Worm (Caenorhabditis elegans) whole organism, midembryonic: Measurements from ENCODE around the gene pgp-3.

ENCODE experiments used
- T22C8.4 ChIP-seq: fragments of 200-800 bp; sonication (Bioruptor generic); IDR thresholded peaks from 2 replicates; pipeline ENCODE4 v1.3.6; 2022; ENCODE audit warnings: missing genetic modification characterization, missing compliant biosample characterization
- cog-1 ChIP-seq: sonication (generic microtip); optimal IDR thresholded peaks from 2 replicates; lab custom pipeline; 2016; ENCODE audit warnings: missing genetic modification characterization, missing compliant biosample characterization
- flt-1 ChIP-seq: fragments of 200-800 bp; sonication (Bioruptor generic); IDR thresholded peaks from 2 replicates; pipeline ENCODE4 v1.3.6; 2022; ENCODE audit warnings: missing genetic modification characterization, missing compliant biosample characterization
- klf-2 ChIP-seq: fragments of 200-800 bp; sonication (Bioruptor generic); conservative IDR thresholded peaks from 2 replicates; pipeline ENCODE4 v1.3.6; 2022; ENCODE audit warnings: missing genetic modification reagents, missing genetic modification characterization, missing compliant biosample characterization
- med-1 ChIP-seq: sonication (generic microtip); optimal IDR thresholded peaks from 2 replicates; lab custom pipeline; 2017; ENCODE audit warnings: missing genetic modification characterization, mild to moderate bottlenecking, missing compliant biosample characterization, antibody characterized with exemption, missing genetic modification reagents; ENCODE audit not compliant: insufficient read depth
- ref-1 ChIP-seq: fragments of 200-800 bp; sonication (Bioruptor generic); conservative IDR thresholded peaks from 2 replicates; pipeline ENCODE4 v1.3.6; 2022; ENCODE audit warnings: missing genetic modification reagents, missing genetic modification characterization, missing compliant biosample characterization
- tab-1 ChIP-seq: fragments of 200-800 bp; sonication (Bioruptor generic); IDR thresholded peaks from 2 replicates; pipeline ENCODE4 v1.3.6; 2022; ENCODE audit warnings: missing genetic modification characterization, missing compliant biosample characterization
- ztf-23 ChIP-seq: fragments of 200-800 bp; sonication (Bioruptor generic); IDR thresholded peaks from 2 replicates; pipeline ENCODE4 v1.3.6; 2022; ENCODE audit warnings: missing genetic modification reagents, missing genetic modification characterization, missing compliant biosample characterization
- ztf-29 ChIP-seq: fragments of 200-800 bp; sonication (Bioruptor generic); IDR thresholded peaks from 2 replicates; pipeline ENCODE4 v1.3.6; 2022; ENCODE audit warnings: missing genetic modification reagents, missing genetic modification characterization, missing compliant biosample characterization

pgp-3 gene

DNA sequence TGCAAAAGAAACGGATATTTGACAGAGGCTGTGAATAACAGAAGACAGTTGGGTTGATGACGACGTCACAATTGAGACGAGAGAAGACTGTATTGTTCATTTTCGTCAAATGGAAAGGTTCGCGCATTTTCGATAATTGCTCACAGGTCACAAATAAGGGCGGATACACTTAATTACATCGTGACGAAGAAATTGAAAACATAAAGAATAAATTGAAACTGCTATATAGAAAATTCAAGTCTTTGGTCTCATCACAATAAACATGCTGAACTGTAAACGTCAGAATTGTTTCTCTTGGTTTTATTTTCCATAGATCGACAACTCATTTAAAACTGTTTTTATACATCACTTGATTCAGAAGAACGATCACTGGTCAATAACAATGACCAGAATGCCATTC lies 25.1 kb upstream of the pgp-3 start, which contains the start of gene ZK455.5:
TSS of gene ZK455.5 (minus strand) at position 101 of the 400 bp plus-strand sequence.
- no peak for TF ChIP-seq klf-2 (GFP tag; lab: Robert Waterston, UW)
- TF ChIP-seq ref-1 (GFP tag; lab: Robert Waterston, UW): no peak
- no peak for TF ChIP-seq ztf-29
- no peak for TF ChIP-seq ztf-23 (GFP tag; lab: Robert Waterston, UW)
- no peak for TF ChIP-seq flt-1 (GFP tag; lab: Robert Waterston, UW)
- no peak for TF ChIP-seq T22C8.4
- no peak for TF ChIP-seq tab-1
- no peak for TF ChIP-seq med-1 (GFP tag; lab: Kevin White, UChicago)
- TF ChIP-seq cog-1 (tag; lab: Kevin White, UChicago): no peak

DNA sequence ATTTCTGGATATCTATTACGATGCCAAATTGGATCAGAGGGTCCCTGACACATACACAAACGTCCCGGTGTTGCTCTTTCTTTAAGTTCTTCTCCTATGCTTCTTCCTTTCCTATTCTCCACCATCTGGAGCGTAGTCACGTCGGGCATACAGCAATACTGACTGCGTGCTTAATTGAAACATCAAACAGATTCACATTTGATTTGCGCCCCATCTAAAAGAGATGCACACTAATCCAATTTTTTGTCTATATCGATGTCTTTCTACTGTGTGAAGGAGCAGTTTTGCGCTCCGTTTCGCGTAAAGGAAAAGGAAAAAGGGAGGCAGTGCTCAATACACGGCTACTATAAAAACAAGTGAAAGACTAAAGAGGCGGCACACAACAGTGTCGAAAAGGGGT lies 23.2 kb upstream of the pgp-3 start:
- TF ChIP-seq flt-1 (GFP tag; lab: Robert Waterston, UW) (no peak), tab-1 (no peak), klf-2 (GFP tag; lab: Robert Waterston, UW) (no peak), T22C8.4 (no peak), cog-1 (tag; lab: Kevin White, UChicago) (no peak), ref-1 (GFP tag; lab: Robert Waterston, UW) (no peak)

DNA sequence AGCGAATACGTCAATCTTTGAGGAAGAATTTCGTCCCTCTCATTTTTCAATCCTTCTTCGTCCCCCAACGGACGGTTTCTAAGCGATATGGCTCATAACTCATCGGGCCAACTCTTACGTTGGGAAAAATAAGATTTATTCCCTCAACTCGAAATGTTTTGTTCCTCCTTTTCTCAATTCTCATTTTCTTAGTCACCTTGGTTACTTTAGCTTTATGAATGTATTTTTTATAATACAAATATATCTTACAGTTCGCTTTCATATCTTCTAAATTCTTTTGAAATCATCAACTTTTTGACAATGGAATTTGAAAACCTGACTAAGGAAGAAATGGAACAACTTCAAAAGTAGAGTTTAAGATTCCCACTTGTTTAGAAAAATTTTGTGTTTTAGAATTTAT lies 22.5 kb upstream of the pgp-3 start, which contains the start of gene npr-9:
TSS of gene npr-9 (plus strand) at position 301 of the 400 bp plus-strand sequence.
- TF ChIP-seq flt-1 (GFP tag; lab: Robert Waterston, UW): no peak
- TF ChIP-seq klf-2 (GFP tag; lab: Robert Waterston, UW): no peak
- no peak for TF ChIP-seq med-1 (GFP tag; lab: Kevin White, UChicago)
- no peak for TF ChIP-seq ztf-23 (GFP tag; lab: Robert Waterston, UW)
- no peak for TF ChIP-seq T22C8.4
- TF ChIP-seq ref-1 (GFP tag; lab: Robert Waterston, UW): no peak
- no peak for TF ChIP-seq cog-1 (tag; lab: Kevin White, UChicago)
- TF ChIP-seq ztf-29: no peak
- no peak for TF ChIP-seq tab-1

- no peak for TF ChIP-seq tab-1
These were observed 14.9 kb upstream of the pgp-3 start for ce11 chrX:11337095-11337494.

ce11 chrX:11337783-11338182 lies 14.2 kb upstream of the pgp-3 start, which contains the start of gene gcy-9:
TSS of gene gcy-9 (minus strand) at chrX:11337883.
- TF ChIP-seq T22C8.4: no peak
- TF ChIP-seq med-1 (GFP tag; lab: Kevin White, UChicago): no peak
- no peak for TF ChIP-seq cog-1 (tag; lab: Kevin White, UChicago)
- TF ChIP-seq klf-2 (GFP tag; lab: Robert Waterston, UW): no peak
- no peak for TF ChIP-seq ref-1 (GFP tag; lab: Robert Waterston, UW)
- no peak for TF ChIP-seq flt-1 (GFP tag; lab: Robert Waterston, UW)
- TF ChIP-seq tab-1: no peak
- TF ChIP-seq ztf-23 (GFP tag; lab: Robert Waterston, UW): no peak
- no peak for TF ChIP-seq ztf-29

ce11 chrX:11339375-11339924 lies 12.5 kb upstream of the pgp-3 start, which contains the start of gene aco-1:
TSS of gene aco-1 (plus strand) at chrX:11339874.
- TF ChIP-seq tab-1: no peak
- no peak for TF ChIP-seq ztf-23 (GFP tag; lab: Robert Waterston, UW)
- TF ChIP-seq klf-2 (GFP tag; lab: Robert Waterston, UW): no peak
- TF ChIP-seq cog-1 (tag; lab: Kevin White, UChicago): no peak
- TF ChIP-seq med-1 (GFP tag; lab: Kevin White, UChicago): no peak
- TF ChIP-seq ztf-29: no peak
- no peak for TF ChIP-seq ref-1 (GFP tag; lab: Robert Waterston, UW)
- TF ChIP-seq T22C8.4: no peak
- TF ChIP-seq flt-1 (GFP tag; lab: Robert Waterston, UW): no peak

DNA sequence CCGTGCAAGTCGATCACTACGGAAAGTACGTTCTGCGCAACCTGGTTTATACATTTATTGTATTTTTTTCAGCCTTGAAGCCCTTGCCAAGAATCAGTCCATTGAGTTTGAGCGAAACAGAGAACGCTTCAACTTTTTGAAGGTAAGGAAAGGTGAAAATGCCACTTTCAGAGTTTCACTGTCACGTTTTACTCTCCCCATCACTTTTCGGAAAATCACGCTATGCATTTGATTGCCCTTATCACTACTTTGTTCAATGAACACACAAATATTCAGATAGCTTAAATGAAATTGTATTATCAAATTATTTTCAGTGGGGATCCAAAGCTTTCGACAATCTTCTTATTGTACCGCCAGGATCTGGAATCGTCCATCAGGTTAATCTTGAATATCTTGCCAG lies 11.5 kb upstream of the pgp-3 start:
- no peak for TF ChIP-seq klf-2 (GFP tag; lab: Robert Waterston, UW)
- TF ChIP-seq med-1 (GFP tag; lab: Kevin White, UChicago): no peak
- TF ChIP-seq tab-1: no peak
- TF ChIP-seq ztf-29: no peak

DNA sequence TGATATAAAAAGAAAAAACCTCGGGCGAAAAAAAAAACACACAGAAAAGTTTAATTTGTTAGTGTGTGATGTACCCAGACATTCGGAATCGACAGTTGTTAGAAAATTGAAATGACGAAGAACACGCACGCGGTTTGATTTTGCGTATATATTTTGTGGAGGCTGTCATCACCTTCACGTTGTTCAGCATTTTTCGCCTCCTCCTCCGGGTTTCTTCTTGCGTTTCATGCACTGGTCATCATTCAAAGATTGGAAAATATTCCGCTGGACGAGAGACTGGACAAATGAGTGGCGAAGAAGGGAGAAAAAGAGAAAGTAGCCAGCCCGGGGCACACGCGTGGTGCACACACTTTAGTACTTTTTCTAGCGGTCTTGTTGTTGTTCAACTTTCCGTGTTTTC lies 7.1 kb upstream of the pgp-3 start:
- TF ChIP-seq tab-1 (no peak), klf-2 (GFP tag; lab: Robert Waterston, UW) (no peak), flt-1 (GFP tag; lab: Robert Waterston, UW) (no peak), ref-1 (GFP tag; lab: Robert Waterston, UW) (no peak), cog-1 (tag; lab: Kevin White, UChicago) (no peak), ztf-29 (no peak), ztf-23 (GFP tag; lab: Robert Waterston, UW) (no peak), T22C8.4 (no peak), med-1 (GFP tag; lab: Kevin White, UChicago) (no peak)

DNA sequence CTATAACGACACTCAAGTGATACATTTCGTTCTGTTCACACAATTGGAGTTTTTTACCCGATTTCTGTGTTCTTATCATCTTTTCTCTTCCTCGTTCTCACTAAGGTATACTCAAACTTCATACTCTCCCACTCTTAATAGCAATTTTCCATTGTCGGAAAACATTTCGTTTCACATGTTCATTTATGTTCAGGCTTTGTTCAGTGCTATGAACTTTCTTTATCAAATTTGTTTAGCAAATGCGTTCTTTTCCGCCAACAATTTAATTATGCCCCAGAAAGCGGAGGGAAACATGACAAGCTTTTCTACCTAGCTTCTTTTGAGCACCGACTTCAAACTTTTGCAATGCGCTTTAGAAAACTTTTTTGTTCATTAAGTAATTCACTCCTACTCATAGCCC lies 6.5 kb upstream of the pgp-3 start:
- no peak for TF ChIP-seq cog-1 (tag; lab: Kevin White, UChicago)
- TF ChIP-seq klf-2 (GFP tag; lab: Robert Waterston, UW): no peak
- no peak for TF ChIP-seq ztf-23 (GFP tag; lab: Robert Waterston, UW)
- no peak for TF ChIP-seq tab-1
- TF ChIP-seq ztf-29: no peak
- TF ChIP-seq flt-1 (GFP tag; lab: Robert Waterston, UW): no peak
- no peak for TF ChIP-seq T22C8.4
- no peak for TF ChIP-seq ref-1 (GFP tag; lab: Robert Waterston, UW)
- no peak for TF ChIP-seq med-1 (GFP tag; lab: Kevin White, UChicago)

DNA sequence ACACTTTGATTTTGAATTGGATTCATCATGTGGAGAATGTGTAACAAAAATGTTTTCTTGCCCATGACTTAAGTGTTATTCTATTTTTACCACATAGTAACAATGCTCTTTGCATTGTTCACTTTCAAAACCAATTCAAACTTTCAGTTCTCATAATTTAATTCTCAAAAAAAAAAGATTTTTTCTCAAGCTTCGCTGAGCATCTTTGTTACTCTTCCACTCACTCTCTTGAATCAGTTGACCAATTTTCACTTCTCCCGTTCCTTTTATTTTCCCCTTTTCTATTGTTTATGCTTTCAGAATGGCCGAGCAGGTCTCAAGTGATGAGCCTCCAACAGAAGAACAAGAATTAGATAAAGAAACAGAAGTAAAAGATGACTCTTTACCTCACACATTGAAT lies 5.8 kb upstream of the pgp-3 start, which contains the start of gene oct-2:
TSS of gene oct-2 (plus strand) at position 301 of the 400 bp plus-strand sequence.
- TF ChIP-seq klf-2 (GFP tag; lab: Robert Waterston, UW) (no peak), tab-1 (no peak), ref-1 (GFP tag; lab: Robert Waterston, UW) (no peak), ztf-29 (no peak), T22C8.4 (no peak), med-1 (GFP tag; lab: Kevin White, UChicago) (no peak), cog-1 (tag; lab: Kevin White, UChicago) (no peak), flt-1 (GFP tag; lab: Robert Waterston, UW) (no peak), ztf-23 (GFP tag; lab: Robert Waterston, UW) (no peak)
